Fruit fly (Drosophila melanogaster) whole organism, adult: Measurements from ENCODE around the gene CG7518.
A peak's percentile ranks its signal among the peaks of the same experiment; 100 is the strongest.

ENCODE experiments used
- CG5204 ChIP-seq: fragments of 200-800 bp; sonication (Bioruptor generic); optimal IDR thresholded peaks from 2 replicates; lab custom pipeline; 2016; ENCODE audit warnings: missing biosample characterization, missing genetic modification characterization
- cic ChIP-seq: fragments of 200-800 bp; sonication (Bioruptor generic); optimal IDR thresholded peaks from 2 replicates; lab custom pipeline; 2017; ENCODE audit warnings: missing biosample characterization, mild to moderate bottlenecking, missing genetic modification characterization, moderate library complexity

DNA sequence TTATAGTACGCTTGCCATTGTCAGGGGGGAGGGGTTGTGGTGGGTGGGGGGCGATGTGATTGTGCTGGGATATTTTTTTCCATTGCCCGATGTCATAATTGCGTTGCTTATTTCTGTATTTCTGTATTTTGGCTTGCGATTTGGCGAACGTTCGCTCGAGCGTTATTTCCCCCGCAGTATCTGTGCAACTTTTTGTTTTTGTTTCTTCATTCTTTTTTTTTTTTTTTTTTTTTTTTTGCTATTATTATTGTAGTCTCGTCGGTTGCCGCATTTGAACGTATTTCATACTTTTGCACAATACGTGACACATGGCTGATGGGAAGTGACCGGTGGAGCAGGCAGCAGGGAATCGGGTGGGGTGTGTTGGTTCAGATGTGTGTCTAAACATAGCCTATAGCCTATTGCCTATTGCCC, 19.7 kb downstream of the CG7518 start:
- TF ChIP-seq cic (GFP tag; lab: Kevin White, UChicago): peak; percentile 90
- no peak for TF ChIP-seq CG5204 (GFP tag; lab: Kevin White, UChicago)
